Fruit fly (Drosophila melanogaster): ENCODE measurements around the gene CG15864.

Gene CG15864

dm6 chr3R:8206628-8207275, 41.5 kb upstream of the CG15864 start (continued):
- TF ChIP-seq CG42726 (GFP tag; IDR thresholded peaks at IDR 0.05; ENCODE audit: partially characterized antibody) (no peak), CG10209 (GFP tag; optimal IDR thresholded peaks at IDR 0.05) (peak; percentile 37), CG11560 (tag; IDR thresholded peaks at IDR 0.05) (no peak), Antp (GFP tag; optimal IDR thresholded peaks at IDR 0.05) (no peak), E2f1 (GFP tag; IDR thresholded peaks at IDR 0.05) (0 out of 2 replicates have a peak, but pooled peaks have one; percentile 35), CG7372 (GFP tag; IDR thresholded peaks at IDR 0.05) (no peak), stc (GFP tag; IDR thresholded peaks at IDR 0.05) (peak; percentile 55; the same call in 1 of the 2 replicates), Xrp1 (GFP tag; IDR thresholded peaks at IDR 0.05) (peak; percentile 35; the same call in 1 of the 2 replicates), Nf-YC (tag; optimal IDR thresholded peaks at IDR 0.05) (peak; percentile 9), tll (GFP tag; optimal IDR thresholded peaks at IDR 0.05) (no peak), Deaf1 (tag; optimal IDR thresholded peaks at IDR 0.05) (peak; percentile 32), CG18764 (GFP tag; optimal IDR thresholded peaks at IDR 0.05) (no peak), CG17361 (GFP tag; IDR thresholded peaks at IDR 0.05) (peak; percentile 62), CG14441 (GFP tag; IDR thresholded peaks at IDR 0.05) (no peak), Bteb2 (GFP tag; optimal IDR thresholded peaks at IDR 0.05) (peak; percentile 11), sim (GFP tag; IDR thresholded peaks at IDR 0.05) (no peak), CG17568 (GFP tag; optimal IDR thresholded peaks at IDR 0.05) (no peak), CG15011 (GFP tag; optimal IDR thresholded peaks at IDR 0.05) (no peak), fd96Cb (tag; optimal IDR thresholded peaks at IDR 0.05) (peak; percentile 62), CG4404 (GFP tag; IDR thresholded peaks at IDR 0.05) (no peak), CG10543 (GFP tag; optimal IDR thresholded peaks at IDR 0.05) (peak; percentile 12), CG12299 (tag; optimal IDR thresholded peaks at IDR 0.05) (no peak), CG43689 (GFP tag; IDR thresholded peaks at IDR 0.05) (no peak), tup (GFP tag; optimal IDR thresholded peaks at IDR 0.05) (no peak), MTF-1 (GFP tag; optimal IDR thresholded peaks at IDR 0.05; ENCODE audit: borderline replicate concordance) (no peak), sima (GFP tag; optimal IDR thresholded peaks at IDR 0.05) (no peak), chm (GFP tag; IDR thresholded peaks at IDR 0.05) (no peak), CG6854 (GFP tag; optimal IDR thresholded peaks at IDR 0.05) (no peak), Trl (optimal IDR thresholded peaks at IDR 0.05) (no peak), Trl (GFP tag; optimal IDR thresholded peaks at IDR 0.05) (no peak), wor (GFP tag; IDR thresholded peaks at IDR 0.05) (0 out of 2 replicates have a peak, but pooled peaks have one; percentile 39), mirr (GFP tag; optimal IDR thresholded peaks at IDR 0.05) (peak; percentile 97), CG11247 (GFP tag; IDR thresholded peaks at IDR 0.05) (peak; percentile 31; the same call in 1 of the 2 replicates), esg (GFP tag; conservative IDR thresholded peaks at IDR 0.05) (peak; percentile 53; the same call in 1 of the 2 replicates), CG13775 (GFP tag; optimal IDR thresholded peaks at IDR 0.05) (peak; percentile 30), Ets97D (GFP tag; optimal IDR thresholded peaks at IDR 0.05) (no peak), CG6813 (GFP tag; optimal IDR thresholded peaks at IDR 0.05) (peak; percentile 34), dpn (GFP tag; optimal IDR thresholded peaks at IDR 0.05) (peak in 1 of 2 experiments; percentile 45)

dm6 chr3R:8207276-8207654, 41.0 kb upstream of the CG15864 start:
- TF ChIP-seq CG11560 (tag; IDR thresholded peaks at IDR 0.05): no peak
- TF ChIP-seq YL-1 (GFP tag; optimal IDR thresholded peaks at IDR 0.05): no peak
- no peak for TF ChIP-seq CG4282 (GFP tag; optimal IDR thresholded peaks at IDR 0.05)
- no peak for TF ChIP-seq wek (GFP tag; optimal IDR thresholded peaks at IDR 0.05)
- TF ChIP-seq ase (GFP tag; IDR thresholded peaks at IDR 0.05): no peak
- no peak for TF ChIP-seq CG2889 (GFP tag; IDR thresholded peaks at IDR 0.05)
- no peak for TF ChIP-seq cg (GFP tag; optimal IDR thresholded peaks at IDR 0.05)
- no peak for TF ChIP-seq CG17186 (GFP tag; optimal IDR thresholded peaks at IDR 0.05)
- no peak for TF ChIP-seq CG14965 (GFP tag; optimal IDR thresholded peaks at IDR 0.05; ENCODE audit: borderline replicate concordance)
- TF ChIP-seq grn (GFP tag; optimal IDR thresholded peaks at IDR 0.05): peak; percentile 99
- TF ChIP-seq CG14667 (GFP tag; IDR thresholded peaks at IDR 0.05): no peak
- peak; percentile 38 for TF ChIP-seq sqz (GFP tag; optimal IDR thresholded peaks at IDR 0.05)
- TF ChIP-seq CG10321 (GFP tag; IDR thresholded peaks at IDR 0.05): peak; percentile 41; the same call in 1 of the 2 replicates
- no peak for TF ChIP-seq E2f2 (GFP tag; IDR thresholded peaks at IDR 0.05)
- no peak for TF ChIP-seq PHDP (tag; optimal IDR thresholded peaks at IDR 0.05)
- TF ChIP-seq B-H1 (GFP tag; IDR thresholded peaks at IDR 0.05): no peak
